Fruit fly (Drosophila melanogaster): ENCODE data around the gene Pp4-19C.

Gene Pp4-19C

dm6 chrX:20391230-20391629, 32.6 kb downstream of the Pp4-19C start:
- TF ChIP-seq pan (optimal IDR thresholded peaks at IDR 0.05) (no peak), usp (GFP tag; optimal IDR thresholded peaks at IDR 0.05) (no peak), CG8478 (optimal IDR thresholded peaks at IDR 0.05) (no peak), Dll (optimal IDR thresholded peaks at IDR 0.05) (no peak), psq (optimal IDR thresholded peaks at IDR 0.05) (no peak), EcR (GFP tag; optimal IDR thresholded peaks at IDR 0.05) (no peak)

- TF ChIP-seq psq (optimal IDR thresholded peaks at IDR 0.05) (no peak), Dll (optimal IDR thresholded peaks at IDR 0.05) (no peak), EcR (GFP tag; optimal IDR thresholded peaks at IDR 0.05) (no peak)
Measured at dm6 chrX:20390706-20391105, 33.1 kb downstream of the Pp4-19C start, which contains the start of gene jb. Gene jb (minus strand): TSS chrX:20390806.

DNA sequence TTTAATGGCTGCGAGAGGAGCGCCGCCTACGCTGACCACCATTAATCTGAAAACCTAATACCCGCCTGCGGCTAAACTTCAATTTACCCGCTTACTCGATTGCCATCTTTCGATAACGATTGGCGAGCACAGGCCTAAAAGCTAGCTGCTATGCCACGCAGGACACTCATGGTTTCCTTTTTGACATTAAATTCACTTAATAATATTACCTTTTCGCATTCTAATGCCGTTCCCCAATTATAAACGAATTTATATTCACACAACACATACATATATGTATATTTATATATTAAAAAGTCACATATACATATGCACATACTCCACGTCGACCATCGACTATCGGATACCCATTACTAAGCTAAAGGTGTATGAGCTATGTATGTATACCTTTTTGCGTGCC, 34.2 kb downstream of the Pp4-19C start:
- TF ChIP-seq usp (GFP tag; optimal IDR thresholded peaks at IDR 0.05), result no peak
- no peak for TF ChIP-seq CG8478 (optimal IDR thresholded peaks at IDR 0.05)
- no peak for TF ChIP-seq pan (optimal IDR thresholded peaks at IDR 0.05)
- no peak for TF ChIP-seq Dll (optimal IDR thresholded peaks at IDR 0.05)
- no peak for TF ChIP-seq EcR (GFP tag; optimal IDR thresholded peaks at IDR 0.05)
- TF ChIP-seq psq (optimal IDR thresholded peaks at IDR 0.05), result no peak

- TF ChIP-seq usp (GFP tag; optimal IDR thresholded peaks at IDR 0.05) (no peak), CG8478 (optimal IDR thresholded peaks at IDR 0.05) (no peak), pan (optimal IDR thresholded peaks at IDR 0.05) (no peak), Dll (optimal IDR thresholded peaks at IDR 0.05) (no peak), EcR (GFP tag; optimal IDR thresholded peaks at IDR 0.05) (no peak), psq (optimal IDR thresholded peaks at IDR 0.05) (no peak)
Measured at dm6 chrX:20385865-20386264, 37.9 kb downstream of the Pp4-19C start.

DNA sequence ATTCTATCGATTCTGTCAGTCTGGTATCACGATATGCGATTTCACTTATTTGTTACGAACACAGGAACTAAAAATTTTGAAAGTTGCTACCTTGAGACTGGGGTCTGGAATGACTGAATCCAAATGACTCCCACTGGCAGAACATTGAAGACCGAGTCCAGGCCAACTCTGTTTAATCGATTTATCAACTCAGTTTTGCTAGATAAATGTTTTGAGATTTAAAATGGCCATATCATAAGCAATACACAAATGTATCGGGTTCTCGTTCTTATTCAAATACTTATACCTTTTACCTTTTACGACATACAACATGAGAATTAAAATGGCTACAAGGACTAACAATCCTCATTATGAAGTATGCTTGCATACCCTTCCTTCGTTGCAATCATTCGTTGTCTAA, 47.4 kb downstream of the Pp4-19C start, which contains the start of gene CG12679:
CG12679 (minus strand) TSS at position 101 of the 400 bp plus-strand sequence.
- TF ChIP-seq usp (GFP tag; optimal IDR thresholded peaks at IDR 0.05) (no peak), EcR (GFP tag; optimal IDR thresholded peaks at IDR 0.05) (no peak), psq (optimal IDR thresholded peaks at IDR 0.05) (no peak), Dll (optimal IDR thresholded peaks at IDR 0.05) (no peak), CG8478 (optimal IDR thresholded peaks at IDR 0.05) (no peak), pan (optimal IDR thresholded peaks at IDR 0.05) (no peak)
